Worm (Caenorhabditis elegans) whole organism, early embryonic: ENCODE measurements around the gene F26F12.3.
A peak's percentile ranks its signal among the peaks of the same experiment; 100 is the strongest.

Source experiments
- B0310.2 ChIP-seq: sonication (generic microtip); optimal IDR thresholded peaks from 2 replicates; lab custom pipeline; 2016; ENCODE audit warnings: mild to moderate bottlenecking, missing genetic modification characterization, missing compliant biosample characterization
- F13C5.2 ChIP-seq: sonication (generic microtip); optimal IDR thresholded peaks from 2 replicates; lab custom pipeline; 2017; ENCODE audit warnings: mild to moderate bottlenecking, missing genetic modification characterization, inconsistent platforms, missing compliant biosample characterization
- aly-1 ChIP-seq: sonication (generic microtip); optimal IDR thresholded peaks from 2 replicates; lab custom pipeline; 2016; ENCODE audit warnings: missing genetic modification characterization, missing compliant biosample characterization
- ama-1 ChIP-seq: fragments of 150-350 bp; optimal IDR thresholded peaks from 2 replicates; lab custom pipeline; 2014
- ceh-13 ChIP-seq: fragments of 200-800 bp; sonication (Bioruptor generic); optimal IDR thresholded peaks from 2 replicates; lab custom pipeline; 2018; ENCODE audit warnings: mild to moderate bottlenecking, missing genetic modification characterization, missing compliant biosample characterization
- ceh-36 ChIP-seq: sonication (generic microtip); optimal IDR thresholded peaks from 2 replicates; lab custom pipeline; 2016; ENCODE audit warnings: missing genetic modification characterization, inconsistent platforms, missing compliant biosample characterization
- ets-7 ChIP-seq: sonication (generic microtip); optimal IDR thresholded peaks from 2 replicates; lab custom pipeline; 2016; ENCODE audit warnings: missing genotype, missing genetic modification characterization, missing compliant biosample characterization
- flt-1 ChIP-seq: fragments of 200-800 bp; sonication (Bioruptor generic); IDR thresholded peaks from 2 replicates; pipeline ENCODE4 v1.3.6; 2022; ENCODE audit warnings: missing genetic modification characterization, missing compliant biosample characterization
- hmbx-1 ChIP-seq: sonication (generic microtip); optimal IDR thresholded peaks from 2 replicates; lab custom pipeline; 2016; ENCODE audit warnings: mild to moderate bottlenecking, missing genetic modification characterization, missing compliant biosample characterization
- hmg-4 ChIP-seq: fragments of 200-800 bp; sonication (Bioruptor generic); optimal IDR thresholded peaks from 2 replicates; lab custom pipeline; 2018; ENCODE audit warnings: mild to moderate bottlenecking, missing genetic modification characterization, missing compliant biosample characterization
- hnd-1 ChIP-seq: sonication (generic microtip); optimal IDR thresholded peaks from 2 replicates; lab custom pipeline; 2016; ENCODE audit warnings: missing genetic modification characterization, missing compliant biosample characterization
- pes-1 ChIP-seq: fragments of 200-800 bp; sonication (Bioruptor generic); IDR thresholded peaks from 2 replicates; pipeline ENCODE4 v1.3.6; 2022; ENCODE audit warnings: missing genetic modification reagents, missing genetic modification characterization, missing compliant biosample characterization
- scrt-1 ChIP-seq: fragments of 200-800 bp; sonication (Bioruptor generic); IDR thresholded peaks from 2 replicates; pipeline ENCODE4 v1.3.6; 2022; ENCODE audit warnings: missing genetic modification characterization, missing compliant biosample characterization
- sea-1 ChIP-seq: fragments of 200-800 bp; sonication (Bioruptor generic); conservative IDR thresholded peaks from 2 replicates; pipeline ENCODE4 v1.3.6; 2022; ENCODE audit warnings: missing genetic modification characterization, missing compliant biosample characterization
- tbx-11 ChIP-seq: fragments of 200-800 bp; sonication (Bioruptor generic); IDR thresholded peaks from 2 replicates; pipeline ENCODE4 v1.3.6; 2022; ENCODE audit warnings: missing genetic modification characterization, missing compliant biosample characterization
- tbx-37 ChIP-seq: fragments of 200-800 bp; sonication (Bioruptor generic); conservative IDR thresholded peaks from 2 replicates; pipeline ENCODE4 v1.3.6; 2022; ENCODE audit warnings: missing genetic modification reagents, missing genetic modification characterization, missing compliant biosample characterization
- tra-4 ChIP-seq: sonication (generic microtip); optimal IDR thresholded peaks from 2 replicates; lab custom pipeline; 2017; ENCODE audit warnings: missing genetic modification characterization, missing compliant biosample characterization

F26F12.3 gene

ce11 chrV:5850671-5851070, 5.2 kb upstream of the F26F12.3 start:
- TF ChIP-seq tra-4 (no peak), tbx-37 (GFP tag; lab: Robert Waterston, UW) (no peak), ceh-13 (GFP tag; lab: Kevin White, UChicago) (no peak), hmg-4 (no peak), pes-1 (no peak), flt-1 (GFP tag; lab: Robert Waterston, UW) (no peak), scrt-1 (no peak), sea-1 (GFP tag; lab: Robert Waterston, UW) (no peak), ceh-36 (no peak), ama-1 (lab: Kevin White, UChicago) (no peak), hmbx-1 (no peak), ets-7 (tag; lab: Kevin White, UChicago) (no peak), tbx-11 (GFP tag; lab: Robert Waterston, UW) (no peak), aly-1 (tag; lab: Kevin White, UChicago) (no peak), hnd-1 (tag; lab: Kevin White, UChicago) (no peak)

ce11 chrV:5848015-5848609, 2.6 kb upstream of the F26F12.3 start:
- TF ChIP-seq B0310.2 (no peak), ama-1 (lab: Kevin White, UChicago) (no peak), pes-1 (no peak), ets-7 (tag; lab: Kevin White, UChicago) (no peak), F13C5.2 (tag; lab: Kevin White, UChicago) (no peak), hmbx-1 (no peak), tra-4 (no peak), hnd-1 (tag; lab: Kevin White, UChicago) (no peak)

ce11 chrV:5846729-5847128, 1.2 kb upstream of the F26F12.3 start:
- TF ChIP-seq flt-1 (GFP tag; lab: Robert Waterston, UW), result no peak
- no peak for TF ChIP-seq tra-4
- no peak for TF ChIP-seq ceh-13 (GFP tag; lab: Kevin White, UChicago)
- peak; percentile 31 for TF ChIP-seq aly-1 (tag; lab: Kevin White, UChicago)
- TF ChIP-seq hmg-4, result peak; percentile 41

DNA sequence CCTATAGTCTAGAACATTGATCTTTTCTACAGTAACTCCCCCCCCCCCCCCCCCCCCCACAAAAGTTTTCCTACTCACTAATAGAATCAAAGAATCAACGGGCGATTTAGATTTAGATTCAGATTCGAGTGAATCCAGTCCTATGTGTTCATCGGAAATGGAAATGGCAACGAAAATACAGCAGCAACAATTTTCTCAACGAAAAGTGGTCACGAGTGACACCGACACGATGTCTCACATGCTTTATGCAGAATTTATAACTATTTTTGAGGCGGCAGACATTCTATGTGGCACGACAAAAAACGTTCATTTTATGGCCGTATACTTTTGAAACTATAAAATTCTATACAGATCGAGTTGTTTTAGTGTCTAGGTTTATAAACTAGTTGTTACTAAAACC, 357 bp downstream of the F26F12.3 start:
- TF ChIP-seq F13C5.2 (tag; lab: Kevin White, UChicago), result no peak
- TF ChIP-seq B0310.2, result no peak
- TF ChIP-seq pes-1, result no peak
- no peak for TF ChIP-seq aly-1 (tag; lab: Kevin White, UChicago)
- no peak for TF ChIP-seq sea-1 (GFP tag; lab: Robert Waterston, UW)
- TF ChIP-seq hmbx-1, result no peak
- TF ChIP-seq hmg-4, result no peak
- TF ChIP-seq hnd-1 (tag; lab: Kevin White, UChicago), result no peak
- no peak for TF ChIP-seq scrt-1
- TF ChIP-seq ceh-36, result no peak
- no peak for TF ChIP-seq tbx-11 (GFP tag; lab: Robert Waterston, UW)
- no peak for TF ChIP-seq ets-7 (tag; lab: Kevin White, UChicago)
- TF ChIP-seq tra-4, result no peak

ce11 chrV:5844349-5844760, 1.2 kb downstream of the F26F12.3 start:
- TF ChIP-seq sea-1 (GFP tag; lab: Robert Waterston, UW) (no peak), B0310.2 (no peak), hnd-1 (tag; lab: Kevin White, UChicago) (no peak), ceh-13 (GFP tag; lab: Kevin White, UChicago) (no peak), tbx-37 (GFP tag; lab: Robert Waterston, UW) (no peak), F13C5.2 (tag; lab: Kevin White, UChicago) (no peak), hmg-4 (no peak), ets-7 (tag; lab: Kevin White, UChicago) (no peak), scrt-1 (no peak), ceh-36 (no peak), tbx-11 (GFP tag; lab: Robert Waterston, UW) (no peak), tra-4 (no peak), pes-1 (no peak), ama-1 (lab: Kevin White, UChicago) (no peak), flt-1 (GFP tag; lab: Robert Waterston, UW) (no peak), aly-1 (tag; lab: Kevin White, UChicago) (no peak), hmbx-1 (no peak)

DNA sequence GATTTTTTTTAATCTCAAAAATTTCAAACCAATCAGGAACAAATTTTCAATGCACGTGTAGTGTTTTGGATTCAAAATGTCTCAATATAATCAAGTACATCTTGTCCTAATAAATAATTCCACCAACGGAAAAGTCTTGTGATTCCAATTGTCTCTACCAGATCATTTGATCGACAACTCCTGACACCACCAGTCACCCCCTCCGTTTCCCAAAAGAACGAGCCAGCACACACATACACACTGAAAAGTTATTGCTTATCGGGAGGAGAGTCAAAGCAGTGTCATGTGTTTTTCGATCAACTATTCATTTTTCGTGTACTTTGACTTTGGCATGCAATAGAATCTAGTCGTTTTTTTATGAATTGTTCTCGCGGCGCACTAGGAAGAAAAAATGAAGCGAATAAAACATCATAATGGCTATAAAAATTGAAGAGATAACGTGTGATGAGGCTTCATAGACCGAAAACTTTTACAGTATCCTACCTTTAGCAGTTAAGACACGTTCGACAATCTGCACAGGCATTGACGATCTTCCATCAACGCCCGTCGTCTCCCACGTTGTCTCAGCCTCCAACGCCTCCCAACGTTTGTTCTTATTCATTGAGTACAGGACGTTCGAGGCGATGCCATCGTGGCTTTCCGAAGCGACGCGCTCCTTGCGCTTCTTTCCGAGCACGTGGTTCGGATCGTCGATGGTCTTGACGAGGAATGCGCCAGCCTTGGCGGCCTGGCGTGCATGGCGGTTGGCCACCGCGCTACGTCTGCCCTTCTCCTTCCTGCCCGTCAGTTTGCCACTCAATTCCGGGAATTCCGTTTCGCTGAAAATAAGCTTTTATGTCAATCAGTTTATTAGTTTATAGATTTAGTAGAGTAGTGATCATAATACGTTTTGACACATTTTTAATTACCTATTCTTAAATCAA, 1.8 kb downstream of the F26F12.3 start:
- peak; percentile 53 for TF ChIP-seq aly-1 (tag; lab: Kevin White, UChicago)
- TF ChIP-seq ceh-13 (GFP tag; lab: Kevin White, UChicago), result no peak

DNA sequence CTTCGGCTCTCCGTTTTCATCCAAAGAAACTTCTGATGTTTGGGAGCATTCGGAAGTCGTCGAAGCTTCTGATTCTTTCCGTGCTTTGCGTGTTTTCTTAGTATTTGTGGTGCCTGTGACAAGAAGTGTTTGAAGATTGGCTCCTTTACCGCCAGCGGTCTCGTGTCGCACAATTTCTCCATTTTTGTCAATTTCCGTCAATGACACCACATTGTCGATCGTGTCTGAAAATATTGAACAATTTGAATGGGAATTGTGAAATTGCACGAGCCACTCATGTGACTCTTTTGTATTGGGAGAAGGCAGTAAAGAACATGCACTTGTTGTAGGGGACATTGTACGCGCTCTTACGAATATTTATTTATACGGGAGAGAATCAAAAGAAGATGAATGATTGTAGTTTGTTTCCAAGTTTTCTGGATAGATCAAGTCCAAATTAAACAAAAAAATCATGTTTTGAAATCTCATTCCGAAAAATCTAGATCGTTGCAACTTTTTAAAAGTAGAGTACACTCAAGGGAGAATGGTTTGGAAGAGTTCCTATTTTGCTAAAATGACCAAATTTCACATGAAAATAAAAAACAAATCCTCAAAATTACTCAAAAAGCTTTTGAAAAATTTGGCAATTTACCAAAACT, 2.9 kb downstream of the F26F12.3 start:
- TF ChIP-seq ceh-13 (GFP tag; lab: Kevin White, UChicago), result no peak
- TF ChIP-seq ceh-36, result no peak
- TF ChIP-seq sea-1 (GFP tag; lab: Robert Waterston, UW), result no peak
- no peak for TF ChIP-seq hnd-1 (tag; lab: Kevin White, UChicago)
- TF ChIP-seq hmg-4, result no peak
- TF ChIP-seq F13C5.2 (tag; lab: Kevin White, UChicago), result no peak
- no peak for TF ChIP-seq ets-7 (tag; lab: Kevin White, UChicago)
- no peak for TF ChIP-seq hmbx-1
- no peak for TF ChIP-seq scrt-1
- TF ChIP-seq aly-1 (tag; lab: Kevin White, UChicago), result no peak
